Worm (Caenorhabditis elegans) whole organism, L3 larva: Measurements from ENCODE around the gene lin-3.
A peak's percentile ranks its signal among the peaks of the same experiment; 100 is the strongest.

Source experiments
- R02D3.7 ChIP-seq: fragments of 150-350 bp; optimal IDR thresholded peaks from 2 replicates; lab custom pipeline; 2014; ENCODE audit warnings: missing biosample characterization, missing genetic modification characterization
- ZK546.5 ChIP-seq: sonication (generic microtip); optimal IDR thresholded peaks from 2 replicates; lab custom pipeline; 2017; ENCODE audit warnings: missing biosample characterization, missing genetic modification characterization
- aly-2 ChIP-seq: fragments of 150-350 bp; optimal IDR thresholded peaks from 2 replicates; lab custom pipeline; 2014; ENCODE audit warnings: missing biosample characterization, missing genetic modification characterization
- ama-1 ChIP-seq: fragments of 150-350 bp; optimal IDR thresholded peaks from 2 replicates; lab custom pipeline; 2018
- ceh-16 ChIP-seq: sonication (generic microtip); optimal IDR thresholded peaks from 2 replicates; lab custom pipeline; 2017; ENCODE audit warnings: missing biosample characterization, missing genetic modification characterization
- ceh-28 ChIP-seq: fragments of 150-350 bp; optimal IDR thresholded peaks from 2 replicates; lab custom pipeline; 2014; ENCODE audit warnings: missing biosample characterization, missing genetic modification reagents, missing genetic modification characterization
- ceh-82 ChIP-seq: fragments of 150-350 bp; optimal IDR thresholded peaks from 2 replicates; lab custom pipeline; 2014; ENCODE audit warnings: missing biosample characterization, missing genetic modification characterization
- ceh-9 ChIP-seq: sonication (generic microtip); optimal IDR thresholded peaks from 2 replicates; lab custom pipeline; 2018; ENCODE audit warnings: missing biosample characterization, missing genetic modification characterization
- daf-12 ChIP-seq: fragments of 150-350 bp; optimal IDR thresholded peaks from 2 replicates; lab custom pipeline; 2014; ENCODE audit warnings: missing biosample characterization, missing genetic modification reagents, missing genetic modification characterization
- egl-27 ChIP-seq: sonication (generic microtip); optimal IDR thresholded peaks from 4 replicates; lab custom pipeline; 2017; ENCODE audit warnings: missing biosample characterization, missing genetic modification reagents, missing genetic modification characterization
- elt-1 ChIP-seq: fragments of 150-350 bp; optimal IDR thresholded peaks from 2 replicates; lab custom pipeline; 2014; ENCODE audit warnings: missing biosample characterization, missing genetic modification characterization
- elt-3 ChIP-seq, 3 experiments: fragments of 150-350 bp in 1 of 3; sonication (generic microtip) in 2 of 3; optimal IDR thresholded peaks; 2 replicates in 2 of 3; 4 replicates in 1 of 3; lab custom pipeline; 2014 to 2017; ENCODE audit warnings: missing biosample characterization in 3 of 3, missing genetic modification characterization in 3 of 3
- eor-1 ChIP-seq, 2 experiments: fragments of 150-350 bp; optimal IDR thresholded peaks; 2 replicates each; lab custom pipeline; 2014 to 2018; ENCODE audit warnings: missing biosample characterization in 2 of 2, missing genetic modification characterization in 2 of 2
- fkh-10 ChIP-seq: sonication (generic microtip); optimal IDR thresholded peaks from 2 replicates; lab custom pipeline; 2017; ENCODE audit warnings: missing biosample characterization, missing genetic modification reagents, missing genetic modification characterization
- fkh-2 ChIP-seq: fragments of 150-350 bp; optimal IDR thresholded peaks from 2 replicates; lab custom pipeline; 2014; ENCODE audit warnings: missing biosample characterization, missing genetic modification reagents, missing genetic modification characterization
- fos-1 ChIP-seq: fragments of 150-350 bp; optimal IDR thresholded peaks from 2 replicates; lab custom pipeline; 2014; ENCODE audit warnings: missing biosample characterization, missing genetic modification characterization
- hmg-11 ChIP-seq: sonication (generic microtip); optimal IDR thresholded peaks from 2 replicates; lab custom pipeline; 2016; ENCODE audit warnings: missing genetic modification characterization, missing compliant biosample characterization
- lin-15B ChIP-seq: fragments of 150-350 bp; optimal IDR thresholded peaks from 2 replicates; lab custom pipeline; 2014; ENCODE audit warnings: missing biosample characterization, missing genetic modification characterization
- lin-39 ChIP-seq: fragments of 150-350 bp; optimal IDR thresholded peaks from 2 replicates; lab custom pipeline; 2018; ENCODE audit warnings: missing biosample characterization, missing genetic modification reagents, missing genetic modification characterization
- lsy-12 ChIP-seq: sonication (generic microtip); optimal IDR thresholded peaks from 2 replicates; lab custom pipeline; 2016; ENCODE audit warnings: mild to moderate bottlenecking, missing genetic modification characterization, missing compliant biosample characterization
- mdl-1 ChIP-seq: fragments of 150-350 bp; optimal IDR thresholded peaks from 2 replicates; lab custom pipeline; 2014; ENCODE audit warnings: missing biosample characterization, missing genetic modification characterization
- mml-1 ChIP-seq: fragments of 150-350 bp; sonication (generic microtip); optimal IDR thresholded peaks from 3 replicates; lab custom pipeline; 2014; ENCODE audit warnings: missing biosample characterization, missing genetic modification characterization
- nfya-1 ChIP-seq: sonication (generic microtip); optimal IDR thresholded peaks from 2 replicates; lab custom pipeline; 2017; ENCODE audit warnings: missing genetic modification characterization, mild to moderate bottlenecking, missing compliant biosample characterization, antibody characterized with exemption, moderate library complexity; ENCODE audit not compliant: insufficient read depth
- nhr-11 ChIP-seq: fragments of 150-350 bp; optimal IDR thresholded peaks from 2 replicates; lab custom pipeline; 2014; ENCODE audit warnings: missing biosample characterization, missing genetic modification characterization
- nhr-12 ChIP-seq: fragments of 150-350 bp; optimal IDR thresholded peaks from 2 replicates; lab custom pipeline; 2014; ENCODE audit warnings: missing biosample characterization, missing genetic modification characterization
- nhr-23 ChIP-seq: fragments of 150-350 bp; optimal IDR thresholded peaks from 2 replicates; lab custom pipeline; 2014; ENCODE audit warnings: missing biosample characterization, missing genetic modification reagents, missing genetic modification characterization
- nhr-237 ChIP-seq: fragments of 150-350 bp; optimal IDR thresholded peaks from 2 replicates; lab custom pipeline; 2014; ENCODE audit warnings: missing biosample characterization, missing genetic modification characterization
- nhr-25 ChIP-seq: sonication (generic microtip); optimal IDR thresholded peaks from 2 replicates; lab custom pipeline; 2017; ENCODE audit warnings: missing biosample characterization, missing genetic modification characterization
- nhr-28 ChIP-seq: fragments of 150-350 bp; optimal IDR thresholded peaks from 2 replicates; lab custom pipeline; 2014; ENCODE audit warnings: missing biosample characterization, missing genetic modification characterization
- nhr-43 ChIP-seq: sonication (generic microtip); optimal IDR thresholded peaks from 2 replicates; lab custom pipeline; 2016; ENCODE audit warnings: mild to moderate bottlenecking, missing genetic modification characterization, missing compliant biosample characterization; ENCODE audit not compliant: poor library complexity, severe bottlenecking
- nhr-67 ChIP-seq: fragments of 150-350 bp; optimal IDR thresholded peaks from 2 replicates; lab custom pipeline; 2014; ENCODE audit warnings: missing biosample characterization, missing genetic modification characterization
- nhr-77 ChIP-seq: fragments of 150-350 bp; optimal IDR thresholded peaks from 2 replicates; lab custom pipeline; 2014; ENCODE audit warnings: missing biosample characterization, missing genetic modification characterization
- pha-4 ChIP-seq: fragments of 150-350 bp; optimal IDR thresholded peaks from 2 replicates; lab custom pipeline; 2014; ENCODE audit warnings: missing biosample characterization, missing genetic modification reagents, missing genetic modification characterization
- pqm-1 ChIP-seq: fragments of 150-350 bp; optimal IDR thresholded peaks from 2 replicates; lab custom pipeline; 2017; ENCODE audit warnings: missing biosample characterization, missing genetic modification characterization, inconsistent platforms
- sea-2 ChIP-seq: fragments of 150-350 bp; sonication (generic microtip); optimal IDR thresholded peaks from 4 replicates; lab custom pipeline; 2014; ENCODE audit warnings: missing biosample characterization, missing genetic modification reagents, missing genetic modification characterization
- snpc-4 ChIP-seq: fragments of 150-350 bp; optimal IDR thresholded peaks from 2 replicates; lab custom pipeline; 2014; ENCODE audit warnings: missing biosample characterization, missing genetic modification characterization
- tbx-2 ChIP-seq: sonication (generic microtip); optimal IDR thresholded peaks from 2 replicates; lab custom pipeline; 2016; ENCODE audit warnings: mild to moderate bottlenecking, missing genetic modification characterization, missing compliant biosample characterization
- zag-1 ChIP-seq: fragments of 150-350 bp; optimal IDR thresholded peaks from 2 replicates; lab custom pipeline; 2014; ENCODE audit warnings: missing biosample characterization, missing genetic modification characterization
- ztf-11 ChIP-seq: fragments of 150-350 bp; optimal IDR thresholded peaks from 2 replicates; lab custom pipeline; 2014; ENCODE audit warnings: missing biosample characterization, missing genetic modification characterization
- ztf-4 ChIP-seq: fragments of 150-350 bp; optimal IDR thresholded peaks from 2 replicates; lab custom pipeline; 2014; ENCODE audit warnings: missing biosample characterization, missing genetic modification characterization

lin-3 gene

ce11 chrIV:11038218-11038617 is 15.9 kb upstream of the lin-3 start:
- no peak for TF ChIP-seq sea-2 (GFP tag; lab: Kevin White, UChicago)
- no peak for TF ChIP-seq fkh-10
- TF ChIP-seq ceh-16 = no peak
- no peak for TF ChIP-seq lin-15B (tag; lab: Kevin White, UChicago)
- TF ChIP-seq nfya-1 (tag; lab: Kevin White, UChicago) = no peak
- TF ChIP-seq nhr-43 (tag; lab: Kevin White, UChicago) = no peak
- no peak for TF ChIP-seq nhr-23 (tag; lab: Kevin White, UChicago)
- no peak for TF ChIP-seq pha-4 (tag; lab: Kevin White, UChicago)
- no peak for TF ChIP-seq hmg-11 (tag; lab: Kevin White, UChicago)
- TF ChIP-seq mml-1 (tag; lab: Kevin White, UChicago) = no peak
- TF ChIP-seq ceh-9 = no peak
- TF ChIP-seq nhr-237 (tag; lab: Kevin White, UChicago) = no peak

- TF ChIP-seq fkh-2 = no peak
- no peak for TF ChIP-seq ceh-82
Measured at ce11 chrIV:11038618-11038664, 15.7 kb upstream of the lin-3 start, which contains the start of gene kdin-1. Gene kdin-1, plus strand, starts transcription at chrIV:11038655.

- TF ChIP-seq R02D3.7 (tag; lab: Kevin White, UChicago) (no peak), ceh-9 (no peak), nfya-1 (tag; lab: Kevin White, UChicago) (peak; percentile 28), tbx-2 (tag; lab: Kevin White, UChicago) (no peak), pqm-1 (tag; lab: Kevin White, UChicago) (no peak), ceh-82 (no peak), nhr-67 (no peak), zag-1 (tag; lab: Kevin White, UChicago) (no peak), pha-4 (tag; lab: Kevin White, UChicago) (peak; percentile 20), ztf-11 (no peak), hmg-11 (tag; lab: Kevin White, UChicago) (peak; percentile 55), eor-1 (tag; optimal IDR thresholded peaks at IDR 0.05; lab: Kevin White, UChicago) (no peak), nhr-77 (no peak), sea-2 (GFP tag; lab: Kevin White, UChicago) (no peak), snpc-4 (tag; lab: Kevin White, UChicago) (peak; percentile 50), nhr-237 (tag; lab: Kevin White, UChicago) (no peak), daf-12 (tag; lab: Kevin White, UChicago) (no peak), nhr-28 (tag; lab: Kevin White, UChicago) (no peak), nhr-23 (tag; lab: Kevin White, UChicago) (no peak), lin-39 (tag; lab: Kevin White, UChicago) (no peak)
Measured at ce11 chrIV:11038665-11039064, 15.4 kb upstream of the lin-3 start.

ce11 chrIV:11044377-11044776 is 9.7 kb upstream of the lin-3 start:
- no peak for TF ChIP-seq aly-2 (tag; lab: Kevin White, UChicago)
- TF ChIP-seq mml-1 (tag; lab: Kevin White, UChicago) = no peak
- no peak for TF ChIP-seq ceh-9
- TF ChIP-seq ZK546.5 = no peak
- no peak for TF ChIP-seq fkh-10
- TF ChIP-seq pha-4 (tag; lab: Kevin White, UChicago) = no peak
- no peak for TF ChIP-seq daf-12 (tag; lab: Kevin White, UChicago)
- no peak for TF ChIP-seq ztf-4 (tag; lab: Kevin White, UChicago)
- TF ChIP-seq ceh-82 = no peak
- TF ChIP-seq ztf-11 = no peak
- TF ChIP-seq R02D3.7 (tag; lab: Kevin White, UChicago) = no peak
- no peak for TF ChIP-seq mdl-1 (tag; lab: Kevin White, UChicago)
- no peak for TF ChIP-seq nhr-25 (tag; lab: Kevin White, UChicago)
- no peak for TF ChIP-seq ama-1 (lab: Kevin White, UChicago)
- TF ChIP-seq lin-15B (tag; lab: Kevin White, UChicago) = no peak
- TF ChIP-seq ceh-16 = no peak
- TF ChIP-seq tbx-2 (tag; lab: Kevin White, UChicago) = no peak
- no peak for TF ChIP-seq elt-1 (tag; lab: Kevin White, UChicago)
- no peak for TF ChIP-seq hmg-11 (tag; lab: Kevin White, UChicago)

ce11 chrIV:11048871-11049270 is 5.2 kb upstream of the lin-3 start, which contains the start of gene F36H1.11:
Gene F36H1.11, plus strand, starts transcription at chrIV:11049171.
- TF ChIP-seq pha-4 (tag; lab: Kevin White, UChicago) (no peak), aly-2 (tag; lab: Kevin White, UChicago) (no peak), nhr-237 (tag; lab: Kevin White, UChicago) (no peak), lsy-12 (tag; lab: Kevin White, UChicago) (no peak), nhr-28 (tag; lab: Kevin White, UChicago) (no peak), fkh-2 (no peak), elt-1 (tag; lab: Kevin White, UChicago) (no peak), nhr-12 (no peak), ceh-82 (no peak), eor-1 (tag; optimal IDR thresholded peaks at IDR 0.05; lab: Kevin White, UChicago) (no peak), ceh-28 (tag; lab: Kevin White, UChicago) (no peak), elt-3 (tag; optimal IDR thresholded peaks at IDR 0.05; lab: Kevin White, UChicago) (no peak), egl-27 (tag; lab: Kevin White, UChicago) (no peak), mdl-1 (tag; lab: Kevin White, UChicago) (no peak), nhr-77 (no peak), sea-2 (GFP tag; lab: Kevin White, UChicago) (no peak), ama-1 (lab: Kevin White, UChicago) (no peak), fos-1 (tag; lab: Kevin White, UChicago) (no peak), nhr-11 (tag; lab: Kevin White, UChicago) (no peak)
